Worm (Caenorhabditis elegans) whole organism, early embryonic: Measurements from ENCODE around the gene C02D5.2.

Experiments used
- flt-1 ChIP-seq: fragments of 200-800 bp; sonication (Bioruptor generic); IDR thresholded peaks from 2 replicates; pipeline ENCODE4 v1.3.6; 2022; ENCODE audit warnings: missing genetic modification characterization, missing compliant biosample characterization
- hnd-1 ChIP-seq: sonication (generic microtip); optimal IDR thresholded peaks from 2 replicates; lab custom pipeline; 2016; ENCODE audit warnings: missing genetic modification characterization, missing compliant biosample characterization
- sea-1 ChIP-seq: fragments of 200-800 bp; sonication (Bioruptor generic); conservative IDR thresholded peaks from 2 replicates; pipeline ENCODE4 v1.3.6; 2022; ENCODE audit warnings: missing genetic modification characterization, missing compliant biosample characterization
- tbx-37 ChIP-seq: fragments of 200-800 bp; sonication (Bioruptor generic); conservative IDR thresholded peaks from 2 replicates; pipeline ENCODE4 v1.3.6; 2022; ENCODE audit warnings: missing genetic modification reagents, missing genetic modification characterization, missing compliant biosample characterization
- tra-4 ChIP-seq: sonication (generic microtip); optimal IDR thresholded peaks from 2 replicates; lab custom pipeline; 2017; ENCODE audit warnings: missing genetic modification characterization, missing compliant biosample characterization

- TF ChIP-seq sea-1: no peak
- TF ChIP-seq hnd-1 (tag; lab: Kevin White, UChicago): no peak
- no peak for TF ChIP-seq tbx-37 (GFP tag; lab: Robert Waterston, UW)
- no peak for TF ChIP-seq tra-4
- TF ChIP-seq flt-1 (GFP tag; lab: Robert Waterston, UW): no peak
Observed at ce11 chrIII:8545515-8545914, 11.6 kb upstream of the C02D5.2 start, which contains the start of gene ZC21.6.
